Fruit fly (Drosophila melanogaster): ENCODE data around the gene Atg4a.
A peak's percentile ranks its signal among the peaks of the same experiment; 100 is the strongest.

Gene Atg4a

DNA sequence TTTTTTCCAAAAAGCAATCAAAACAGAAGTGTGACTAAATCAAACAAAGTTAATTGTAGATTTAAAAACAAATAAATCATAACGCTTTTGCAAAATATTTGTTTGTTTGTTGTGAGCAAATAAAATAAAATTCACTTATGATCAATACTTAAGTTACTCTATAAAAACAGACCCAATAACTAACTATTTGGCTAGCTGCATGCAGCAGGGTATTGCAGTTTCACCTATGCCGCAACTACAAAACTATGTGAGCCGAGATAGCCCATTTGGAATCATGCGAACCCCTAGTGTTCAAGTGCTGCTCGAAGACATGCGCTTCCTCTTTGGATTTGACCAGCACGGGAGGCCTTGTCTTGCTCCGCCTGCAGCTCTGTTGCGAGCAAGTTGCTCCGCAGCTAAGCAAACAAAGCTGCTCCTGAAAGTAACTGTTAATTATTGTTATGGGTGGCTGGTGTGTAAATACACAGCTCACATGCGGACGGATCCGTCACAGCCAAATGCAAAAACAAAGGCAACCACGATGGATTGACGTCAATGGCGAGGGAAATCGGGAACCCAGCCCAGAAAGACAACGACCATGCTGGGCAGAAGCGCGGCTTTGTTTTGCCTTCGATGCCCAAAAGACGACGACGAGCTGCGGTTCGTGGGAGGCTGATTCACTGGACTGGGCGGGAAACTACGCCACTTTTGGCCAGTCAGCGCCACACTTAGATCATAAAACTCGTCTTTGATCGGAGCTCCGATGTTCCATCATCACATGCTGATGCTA, 41.4 kb downstream of the Atg4a start (continued):
- TF ChIP-seq Nf-YA (GFP tag; IDR thresholded peaks at IDR 0.05) (no peak), Taf1 (GFP tag; IDR thresholded peaks at IDR 0.05) (no peak), luna (GFP tag; optimal IDR thresholded peaks at IDR 0.05) (no peak), CG5953 (GFP tag; IDR thresholded peaks at IDR 0.05) (no peak), zen (tag; optimal IDR thresholded peaks at IDR 0.05) (no peak), sima (GFP tag; optimal IDR thresholded peaks at IDR 0.05) (no peak), CG42726 (GFP tag; IDR thresholded peaks at IDR 0.05; ENCODE audit: partially characterized antibody) (no peak), dati (GFP tag; IDR thresholded peaks at IDR 0.05) (no peak), trh (GFP tag; optimal IDR thresholded peaks at IDR 0.05) (no peak), CG13287 (GFP tag; IDR thresholded peaks at IDR 0.05; ENCODE audit: partially characterized antibody) (no peak), lola (GFP tag; optimal IDR thresholded peaks at IDR 0.05) (no peak), row (GFP tag; IDR thresholded peaks at IDR 0.05) (no peak), ro (GFP tag; IDR thresholded peaks at IDR 0.05) (no peak), CG4854 (GFP tag; optimal IDR thresholded peaks at IDR 0.05) (no peak), HLHmδ (GFP tag; optimal IDR thresholded peaks at IDR 0.05) (no peak), CG3407 (GFP tag; optimal IDR thresholded peaks at IDR 0.05) (no peak), zen2 (GFP tag; IDR thresholded peaks at IDR 0.05; ENCODE audit: partially characterized antibody) (no peak), sisA (GFP tag; IDR thresholded peaks at IDR 0.05) (no peak), sens (GFP tag) (peak; percentile 68), CG6791 (GFP tag; IDR thresholded peaks at IDR 0.05; ENCODE audit: partially characterized antibody) (no peak), ap (GFP tag; IDR thresholded peaks at IDR 0.05) (no peak), CG10147 (GFP tag; optimal IDR thresholded peaks at IDR 0.05) (no peak), ftz-f1 (GFP tag; optimal IDR thresholded peaks at IDR 0.05) (no peak), hkb (optimal IDR thresholded peaks at IDR 0.05) (no peak), hkb (GFP tag; IDR thresholded peaks at IDR 0.05) (no peak), run (tag; optimal IDR thresholded peaks at IDR 0.05) (no peak), CG17328 (GFP tag; IDR thresholded peaks at IDR 0.05) (no peak), CG8765 (GFP tag; IDR thresholded peaks at IDR 0.05) (no peak), CG17359 (tag; optimal IDR thresholded peaks at IDR 0.05) (peak; percentile 27), Fer2 (tag; optimal IDR thresholded peaks at IDR 0.05) (no peak), Oli (tag; optimal IDR thresholded peaks at IDR 0.05) (no peak), tx (GFP tag; optimal IDR thresholded peaks at IDR 0.05) (no peak), Ets65A (GFP tag) (peak; percentile 33), Elba2 (GFP tag; optimal IDR thresholded peaks at IDR 0.05) (no peak), CG17612 (GFP tag; IDR thresholded peaks at IDR 0.05) (0 out of 2 replicates have a peak, but pooled peaks have one; percentile 4), gem (tag; optimal IDR thresholded peaks at IDR 0.05) (peak; percentile 14), Hr78 (GFP tag; optimal IDR thresholded peaks at IDR 0.05) (no peak), tgo (GFP tag; IDR thresholded peaks at IDR 0.05) (no peak), Rfx (GFP tag; IDR thresholded peaks at IDR 0.05) (no peak), Doc2 (GFP tag; IDR thresholded peaks at IDR 0.05) (no peak), CG3726 (GFP tag; IDR thresholded peaks at IDR 0.05) (no peak), salm (tag; optimal IDR thresholded peaks at IDR 0.05) (no peak), CG7987 (GFP tag; optimal IDR thresholded peaks at IDR 0.05) (peak; percentile 38), bab2 (GFP tag; optimal IDR thresholded peaks at IDR 0.05) (no peak), CG7839 (tag; optimal IDR thresholded peaks at IDR 0.05) (no peak), croc (GFP tag; conservative IDR thresholded peaks at IDR 0.05) (no peak), Sox100B (GFP tag; optimal IDR thresholded peaks at IDR 0.05) (peak; percentile 30), CG10979 (tag; optimal IDR thresholded peaks at IDR 0.05) (no peak), tna (GFP tag; IDR thresholded peaks at IDR 0.05; ENCODE audit: partially characterized antibody) (no peak), Bdp1 (GFP tag; optimal IDR thresholded peaks at IDR 0.05) (no peak), CG32767 (GFP tag; IDR thresholded peaks at IDR 0.05) (no peak)

Measured in whole organism, embryonic.